Fruit fly (Drosophila melanogaster) Kc167 (cell line): Measurements from ENCODE around the gene CG43055.

Experiments used
- Myc ChIP-seq: fragments of >200 bp; optimal IDR thresholded peaks from 2 replicates; lab custom pipeline; 2017; ENCODE audit warnings: missing external identifiers
- Sin3A ChIP-seq: fragments of >200 bp; optimal IDR thresholded peaks from 2 replicates; lab custom pipeline; 2018; ENCODE audit warnings: missing external identifiers
- h ChIP-seq: fragments of >200 bp; optimal IDR thresholded peaks from 3 replicates; lab custom pipeline; 2018; ENCODE audit warnings: missing external identifiers
- insv ChIP-seq: fragments of >200 bp; optimal IDR thresholded peaks from 3 replicates; lab custom pipeline; 2018; ENCODE audit warnings: missing external identifiers
- psq ChIP-seq: fragments of >200 bp; optimal IDR thresholded peaks from 2 replicates; lab custom pipeline; 2017; ENCODE audit warnings: missing external identifiers
- ttk ChIP-seq: sonication (Bioruptor generic); optimal IDR thresholded peaks from 2 replicates; lab custom pipeline; 2017; ENCODE audit warnings: missing external identifiers

Gene CG43055

dm6 chr2L:4400653-4401052, 10.3 kb upstream of the CG43055 start, which contains the start of gene CG33003:
TSS of gene CG33003 (plus strand) at chr2L:4400953.
- TF ChIP-seq h (no peak), insv (no peak), Sin3A (lab: Kevin White, UChicago) (no peak), Myc (no peak), psq (lab: Kevin White, UChicago) (no peak), ttk (lab: Kevin White, UChicago) (no peak)

dm6 chr2L:4403013-4403604, 7.8 kb upstream of the CG43055 start, which contains the start of gene Dim1:
TSS of gene Dim1 (plus strand) at chr2L:4403251.
- no peak for TF ChIP-seq Myc
- TF ChIP-seq Sin3A (lab: Kevin White, UChicago): no peak
- no peak for TF ChIP-seq h
- no peak for TF ChIP-seq insv
- no peak for TF ChIP-seq psq (lab: Kevin White, UChicago)
- no peak for TF ChIP-seq ttk (lab: Kevin White, UChicago)

- no peak for TF ChIP-seq Sin3A (lab: Kevin White, UChicago)
- TF ChIP-seq psq (lab: Kevin White, UChicago): no peak
- no peak for TF ChIP-seq h
- TF ChIP-seq ttk (lab: Kevin White, UChicago): no peak
- no peak for TF ChIP-seq insv
- TF ChIP-seq Myc: no peak
These were observed 3.1 kb downstream of the CG43055 start for dm6 chr2L:4414059-4414458.

dm6 chr2L:4416089-4416488, 5.1 kb downstream of the CG43055 start:
- TF ChIP-seq h (no peak), ttk (lab: Kevin White, UChicago) (no peak), psq (lab: Kevin White, UChicago) (no peak), Sin3A (lab: Kevin White, UChicago) (no peak), Myc (no peak)

dm6 chr2L:4416903-4417302, 5.9 kb downstream of the CG43055 start:
- TF ChIP-seq psq (lab: Kevin White, UChicago) (no peak), h (no peak), Sin3A (lab: Kevin White, UChicago) (no peak), insv (no peak), ttk (lab: Kevin White, UChicago) (no peak), Myc (no peak)

dm6 chr2L:4417982-4418381, 7.0 kb downstream of the CG43055 start:
- TF ChIP-seq insv (no peak), psq (lab: Kevin White, UChicago) (no peak), Sin3A (lab: Kevin White, UChicago) (no peak), h (no peak), Myc (no peak), ttk (lab: Kevin White, UChicago) (no peak)

- TF ChIP-seq insv: no peak
These were observed 7.9 kb downstream of the CG43055 start for dm6 chr2L:4418819-4419218.

dm6 chr2L:4422154-4422553, 11.2 kb downstream of the CG43055 start:
- no peak for TF ChIP-seq ttk (lab: Kevin White, UChicago)
- TF ChIP-seq Myc: no peak
- TF ChIP-seq Sin3A (lab: Kevin White, UChicago): no peak
- TF ChIP-seq psq (lab: Kevin White, UChicago): no peak
- no peak for TF ChIP-seq insv
- no peak for TF ChIP-seq h

- no peak for TF ChIP-seq Sin3A (lab: Kevin White, UChicago)
- TF ChIP-seq psq (lab: Kevin White, UChicago): no peak
- no peak for TF ChIP-seq h
- TF ChIP-seq ttk (lab: Kevin White, UChicago): no peak
- no peak for TF ChIP-seq Myc
- TF ChIP-seq insv: no peak
These were observed 22.7 kb downstream of the CG43055 start, which contains the start of the genes CG34177 and CG34178 for dm6 chr2L:4433608-4434007. TSS of gene CG34177 (plus strand) at chr2L:4433908. TSS of gene CG34178 (plus strand) at chr2L:4433908.

dm6 chr2L:4437487-4437886, 26.5 kb downstream of the CG43055 start, which contains the start of gene CG43056:
TSS of gene CG43056 (plus strand) at chr2L:4437787.
- TF ChIP-seq Myc (no peak), ttk (lab: Kevin White, UChicago) (no peak), h (no peak), insv (no peak), Sin3A (lab: Kevin White, UChicago) (no peak), psq (lab: Kevin White, UChicago) (no peak)

dm6 chr2L:4440881-4441737, 30.2 kb downstream of the CG43055 start, which contains the start of gene CG15431:
TSS of gene CG15431 (minus strand) at chr2L:4441282.
- TF ChIP-seq h (no peak), Myc (no peak), Sin3A (lab: Kevin White, UChicago) (no peak), psq (lab: Kevin White, UChicago) (no peak), insv (no peak), ttk (lab: Kevin White, UChicago) (no peak)

dm6 chr2L:4442010-4442587, 31.1 kb downstream of the CG43055 start, which contains the start of the genes Sfp24F and CG15432:
TSS of gene Sfp24F (minus strand) at chr2L:4442060.
TSS of gene CG15432 (plus strand) at chr2L:4442320.
- TF ChIP-seq ttk (lab: Kevin White, UChicago) (no peak), Sin3A (lab: Kevin White, UChicago) (no peak), h (no peak), insv (no peak), Myc (no peak), psq (lab: Kevin White, UChicago) (no peak)
